Worm (Caenorhabditis elegans) whole organism, L2 larva: Measurements from ENCODE around the gene ife-4.

Experiments used
- C34F6.9 ChIP-seq: fragments of 150-350 bp; optimal IDR thresholded peaks from 2 replicates; lab custom pipeline; 2014; ENCODE audit warnings: missing biosample characterization, missing genetic modification characterization
- F13H6.1 ChIP-seq: sonication (generic microtip); optimal IDR thresholded peaks from 2 replicates; lab custom pipeline; 2016; ENCODE audit warnings: missing genetic modification characterization, missing compliant biosample characterization
- R02D3.7 ChIP-seq: fragments of 150-350 bp; optimal IDR thresholded peaks from 2 replicates; lab custom pipeline; 2014; ENCODE audit warnings: missing biosample characterization, missing genetic modification characterization
- Y55F3AM.14 ChIP-seq: fragments of 200-800 bp; sonication (Bioruptor generic); optimal IDR thresholded peaks from 2 replicates; lab custom pipeline; 2018; ENCODE audit warnings: mild to moderate bottlenecking, missing genetic modification characterization, missing compliant biosample characterization
- ZK546.5 ChIP-seq: sonication (generic microtip); optimal IDR thresholded peaks from 2 replicates; lab custom pipeline; 2017; ENCODE audit warnings: missing biosample characterization, missing genetic modification characterization
- alr-1 ChIP-seq: fragments of 150-350 bp; optimal IDR thresholded peaks from 2 replicates; lab custom pipeline; 2014; ENCODE audit warnings: missing biosample characterization, missing genetic modification characterization
- blmp-1 ChIP-seq: sonication (generic microtip); optimal IDR thresholded peaks from 2 replicates; lab custom pipeline; 2017; ENCODE audit warnings: missing genetic modification characterization, mild to moderate bottlenecking, missing compliant biosample characterization, antibody characterized with exemption, moderate library complexity; ENCODE audit not compliant: insufficient read depth
- ceh-82 ChIP-seq: fragments of 150-350 bp; optimal IDR thresholded peaks from 2 replicates; lab custom pipeline; 2014; ENCODE audit warnings: missing biosample characterization, missing genetic modification characterization
- crh-2 ChIP-seq: sonication (generic microtip); optimal IDR thresholded peaks from 2 replicates; lab custom pipeline; 2017; ENCODE audit warnings: missing biosample characterization, missing genetic modification characterization
- dmd-4 ChIP-seq: sonication (generic microtip); optimal IDR thresholded peaks from 2 replicates; lab custom pipeline; 2017; ENCODE audit warnings: missing biosample characterization, missing genetic modification characterization
- elt-1 ChIP-seq: fragments of 150-350 bp; optimal IDR thresholded peaks from 2 replicates; lab custom pipeline; 2014; ENCODE audit warnings: missing biosample characterization, missing genetic modification characterization
- elt-3 ChIP-seq: sonication (generic microtip); optimal IDR thresholded peaks from 2 replicates; lab custom pipeline; 2017; ENCODE audit warnings: missing biosample characterization, missing genetic modification characterization
- fos-1 ChIP-seq: fragments of 150-350 bp; optimal IDR thresholded peaks from 2 replicates; lab custom pipeline; 2014; ENCODE audit warnings: missing biosample characterization, missing genetic modification characterization
- gmeb-1 ChIP-seq: fragments of 150-350 bp; optimal IDR thresholded peaks from 2 replicates; lab custom pipeline; 2014; ENCODE audit warnings: missing biosample characterization, missing genetic modification characterization
- lin-11 ChIP-seq: fragments of 150-350 bp; sonication (generic microtip); optimal IDR thresholded peaks from 2 replicates; lab custom pipeline; 2014; ENCODE audit warnings: missing biosample characterization, missing genetic modification characterization, inconsistent platforms, mixed read lengths
- lin-13 ChIP-seq: fragments of 150-350 bp; optimal IDR thresholded peaks from 2 replicates; lab custom pipeline; 2014; ENCODE audit warnings: missing biosample characterization, missing genetic modification reagents, missing genetic modification characterization
- lin-39 ChIP-seq: fragments of 150-350 bp; optimal IDR thresholded peaks from 2 replicates; lab custom pipeline; 2014; ENCODE audit warnings: missing biosample characterization, missing genetic modification reagents, missing genetic modification characterization
- lsy-2 ChIP-seq, 2 experiments: fragments of 150-350 bp in 1 of 2; sonication (generic microtip) in 1 of 2; optimal IDR thresholded peaks; 2 replicates each; lab custom pipeline; 2014 to 2017; ENCODE audit warnings: missing biosample characterization in 2 of 2, missing genetic modification characterization in 2 of 2
- mab-5 ChIP-seq: fragments of 150-350 bp; optimal IDR thresholded peaks from 2 replicates; lab custom pipeline; 2014; ENCODE audit warnings: missing biosample characterization, missing genetic modification characterization
- mdl-1 ChIP-seq, 2 experiments: fragments of 150-350 bp in 1 of 2; sonication (generic microtip) in 1 of 2; optimal IDR thresholded peaks; 2 replicates each; lab custom pipeline; 2017; ENCODE audit warnings: missing biosample characterization in 2 of 2, missing genetic modification characterization in 2 of 2
- nhr-10 ChIP-seq: sonication (generic microtip); optimal IDR thresholded peaks from 2 replicates; lab custom pipeline; 2017; ENCODE audit warnings: missing biosample characterization, missing genetic modification characterization
- nhr-11 ChIP-seq: fragments of 150-350 bp; optimal IDR thresholded peaks from 2 replicates; lab custom pipeline; 2014; ENCODE audit warnings: missing biosample characterization, missing genetic modification characterization
- nhr-12 ChIP-seq: fragments of 150-350 bp; optimal IDR thresholded peaks from 2 replicates; lab custom pipeline; 2014; ENCODE audit warnings: missing biosample characterization, missing genetic modification characterization
- nhr-129 ChIP-seq: fragments of 150-350 bp; optimal IDR thresholded peaks from 2 replicates; lab custom pipeline; 2014; ENCODE audit warnings: missing biosample characterization, missing genetic modification characterization
- nhr-21 ChIP-seq: fragments of 150-350 bp; optimal IDR thresholded peaks from 2 replicates; lab custom pipeline; 2014; ENCODE audit warnings: missing biosample characterization, missing genetic modification characterization
- nhr-237 ChIP-seq: fragments of 150-350 bp; optimal IDR thresholded peaks from 2 replicates; lab custom pipeline; 2014; ENCODE audit warnings: missing biosample characterization, missing genetic modification characterization
- nhr-77 ChIP-seq: fragments of 150-350 bp; optimal IDR thresholded peaks from 2 replicates; lab custom pipeline; 2014; ENCODE audit warnings: missing biosample characterization, missing genetic modification characterization
- peb-1 ChIP-seq: fragments of 150-350 bp; optimal IDR thresholded peaks from 2 replicates; lab custom pipeline; 2014; ENCODE audit warnings: missing biosample characterization, missing genetic modification characterization
- sem-4 ChIP-seq: fragments of 150-350 bp; optimal IDR thresholded peaks from 2 replicates; lab custom pipeline; 2014; ENCODE audit warnings: missing biosample characterization, missing genetic modification reagents, missing genetic modification characterization
- skn-1 ChIP-seq: sonication (generic microtip); optimal IDR thresholded peaks from 2 replicates; lab custom pipeline; 2017; ENCODE audit warnings: missing biosample characterization, missing genetic modification characterization
- sma-3 ChIP-seq: sonication (generic microtip); optimal IDR thresholded peaks from 2 replicates; lab custom pipeline; 2016; ENCODE audit warnings: missing genetic modification reagents, missing genetic modification characterization, missing compliant biosample characterization
- sma-9 ChIP-seq, 2 experiments: fragments of 150-350 bp in 1 of 2; sonication (generic microtip) in 1 of 2; optimal IDR thresholded peaks; 2 replicates each; lab custom pipeline; 2014 to 2016; ENCODE audit warnings: missing genetic modification characterization in 2 of 2, mild to moderate bottlenecking in 1 of 2, missing biosample characterization in 1 of 2, missing compliant biosample characterization in 1 of 2, missing genetic modification reagents in 1 of 2, moderate library complexity in 1 of 2
- unc-39 ChIP-seq: fragments of 150-350 bp; optimal IDR thresholded peaks from 2 replicates; lab custom pipeline; 2014; ENCODE audit warnings: missing biosample characterization, missing genetic modification characterization
- unc-55 ChIP-seq: fragments of 150-350 bp; sonication (generic microtip); optimal IDR thresholded peaks from 3 replicates; lab custom pipeline; 2014; ENCODE audit warnings: missing biosample characterization, missing genetic modification reagents, missing genetic modification characterization
- unc-62 ChIP-seq: fragments of 150-350 bp; optimal IDR thresholded peaks from 2 replicates; lab custom pipeline; 2014; ENCODE audit warnings: missing biosample characterization, missing genetic modification reagents, missing genetic modification characterization
- zag-1 ChIP-seq: fragments of 150-350 bp; optimal IDR thresholded peaks from 2 replicates; lab custom pipeline; 2014; ENCODE audit warnings: missing biosample characterization, missing genetic modification characterization
- ztf-1 ChIP-seq: fragments of 200-800 bp; sonication (Bioruptor generic); conservative IDR thresholded peaks from 2 replicates; pipeline ENCODE4 v1.3.6; 2022; ENCODE audit warnings: missing genetic modification characterization, missing compliant biosample characterization
- ztf-11 ChIP-seq: sonication (generic microtip); optimal IDR thresholded peaks from 2 replicates; lab custom pipeline; 2017; ENCODE audit warnings: missing biosample characterization, missing genetic modification characterization
- ztf-4 ChIP-seq: fragments of 150-350 bp; optimal IDR thresholded peaks from 2 replicates; lab custom pipeline; 2014; ENCODE audit warnings: missing biosample characterization, missing genetic modification characterization

Gene ife-4

ce11 chrX:1103702-1104262 lies at the start of gene ife-4:
Gene ife-4, plus strand, starts transcription at chrX:1104212.
- TF ChIP-seq ZK546.5 (tag; lab: Kevin White, UChicago) (no peak), alr-1 (no peak), lsy-2 (tag; optimal IDR thresholded peaks at IDR 0.05; lab: Kevin White, UChicago) (peak in 1 of 2 experiments; percentile 51), nhr-11 (no peak), C34F6.9 (tag; lab: Kevin White, UChicago) (peak; percentile 70), unc-55 (GFP tag; lab: Kevin White, UChicago) (peak; percentile 63), zag-1 (tag; lab: Kevin White, UChicago) (peak; percentile 22), crh-2 (peak; percentile 7), dmd-4 (tag; lab: Kevin White, UChicago) (no peak), mab-5 (peak; percentile 50), nhr-10 (tag; lab: Kevin White, UChicago) (no peak), mdl-1 (tag; optimal IDR thresholded peaks at IDR 0.05; lab: Kevin White, UChicago) (no peak), R02D3.7 (no peak), lin-11 (tag; lab: Kevin White, UChicago) (no peak), skn-1 (tag; lab: Kevin White, UChicago) (no peak), nhr-129 (tag; lab: Kevin White, UChicago) (peak; percentile 29), fos-1 (tag; lab: Kevin White, UChicago) (peak; percentile 6), F13H6.1 (tag; lab: Kevin White, UChicago) (peak; percentile 41), sma-9 (GFP tag; optimal IDR thresholded peaks at IDR 0.05; lab: Kevin White, UChicago) (peak; percentile 47), sma-9 (tag; optimal IDR thresholded peaks at IDR 0.05; lab: Kevin White, UChicago) (no peak), nhr-12 (tag; lab: Kevin White, UChicago) (no peak)

ce11 chrX:1057821-1058377 lies 46.1 kb upstream of the ife-4 start:
- TF ChIP-seq nhr-11 (no peak), R02D3.7 (no peak), nhr-129 (tag; lab: Kevin White, UChicago) (no peak), unc-62 (no peak), ZK546.5 (tag; lab: Kevin White, UChicago) (no peak), Y55F3AM.14 (no peak)

ce11 chrX:1060705-1061104 lies 43.3 kb upstream of the ife-4 start:
- TF ChIP-seq mab-5 (peak; percentile 79), ZK546.5 (tag; lab: Kevin White, UChicago) (no peak)

ce11 chrX:1062403-1063073 lies 41.5 kb upstream of the ife-4 start, which contains the start of gene unc-1:
Gene unc-1, minus strand, starts transcription at chrX:1062453.
- TF ChIP-seq lin-39, result no peak
- no peak for TF ChIP-seq nhr-21 (tag; lab: Kevin White, UChicago)
- TF ChIP-seq lsy-2 (tag; optimal IDR thresholded peaks at IDR 0.05; lab: Kevin White, UChicago), result peak in 1 of 2 experiments; percentile 43
- TF ChIP-seq zag-1 (tag; lab: Kevin White, UChicago), result peak; percentile 76
- TF ChIP-seq ztf-11, result no peak
- no peak for TF ChIP-seq alr-1
- TF ChIP-seq nhr-77, result no peak
- no peak for TF ChIP-seq gmeb-1 (tag; lab: Kevin White, UChicago)
- no peak for TF ChIP-seq lin-13 (GFP tag; lab: Kevin White, UChicago)
- TF ChIP-seq ceh-82 (tag; lab: Kevin White, UChicago), result no peak
- TF ChIP-seq F13H6.1 (tag; lab: Kevin White, UChicago), result peak; percentile 53
- peak; percentile 34 for TF ChIP-seq C34F6.9 (tag; lab: Kevin White, UChicago)
- no peak for TF ChIP-seq crh-2
- TF ChIP-seq unc-55 (GFP tag; lab: Kevin White, UChicago), result peak; percentile 22
- TF ChIP-seq ZK546.5 (tag; lab: Kevin White, UChicago), result no peak
- no peak for TF ChIP-seq lin-11 (tag; lab: Kevin White, UChicago)
- no peak for TF ChIP-seq ztf-4 (tag; lab: Kevin White, UChicago)
- no peak for TF ChIP-seq nhr-237 (tag; lab: Kevin White, UChicago)
- no peak for TF ChIP-seq sma-3
- TF ChIP-seq nhr-11, result no peak
- peak in 1 of 2 experiments; percentile 3 for TF ChIP-seq mdl-1 (tag; optimal IDR thresholded peaks at IDR 0.05; lab: Kevin White, UChicago)
- TF ChIP-seq elt-1 (tag; lab: Kevin White, UChicago), result no peak
- no peak for TF ChIP-seq dmd-4 (tag; lab: Kevin White, UChicago)
- no peak for TF ChIP-seq R02D3.7
- TF ChIP-seq blmp-1 (tag; lab: Kevin White, UChicago), result no peak
- no peak for TF ChIP-seq mab-5
- no peak for TF ChIP-seq fos-1 (tag; lab: Kevin White, UChicago)
- TF ChIP-seq peb-1 (tag; lab: Kevin White, UChicago), result no peak
- peak; percentile 23 for TF ChIP-seq nhr-129 (tag; lab: Kevin White, UChicago)
- no peak for TF ChIP-seq nhr-10 (tag; lab: Kevin White, UChicago)
- TF ChIP-seq sem-4, result peak; percentile 63
- TF ChIP-seq unc-39 (tag; lab: Kevin White, UChicago), result no peak
- no peak for TF ChIP-seq skn-1 (tag; lab: Kevin White, UChicago)
- no peak for TF ChIP-seq ztf-1
- no peak for TF ChIP-seq elt-3 (tag; lab: Kevin White, UChicago)
- TF ChIP-seq, all 48 proteins: peak for 8
